Fruit fly (Drosophila melanogaster): ENCODE data around the gene Unc-76.

- TF ChIP-seq psq (optimal IDR thresholded peaks at IDR 0.05) (no peak), Sin3A (optimal IDR thresholded peaks at IDR 0.05) (no peak), ttk (optimal IDR thresholded peaks at IDR 0.05) (no peak), h (optimal IDR thresholded peaks at IDR 0.05) (no peak), insv (optimal IDR thresholded peaks at IDR 0.05) (no peak)
Measured at dm6 chrX:2142275-2142934, 62.0 kb downstream of the Unc-76 start.
